Fruit fly (Drosophila melanogaster): ENCODE data around the gene CG1824.

The CG1824 gene

dm6 chrX:12579506-12579999 lies 15.9 kb downstream of the CG1824 start:
- peak; percentile 76 for TF ChIP-seq CG17801 (GFP tag; optimal IDR thresholded peaks at IDR 0.05; ENCODE audit: partially characterized antibody)

- no peak for TF ChIP-seq CG17801 (GFP tag; optimal IDR thresholded peaks at IDR 0.05; ENCODE audit: partially characterized antibody)
Observed at dm6 chrX:12578701-12579372, 16.6 kb downstream of the CG1824 start.

dm6 chrX:12578328-12578700 lies 17.1 kb downstream of the CG1824 start:
- no peak for TF ChIP-seq CG17801 (GFP tag; optimal IDR thresholded peaks at IDR 0.05; ENCODE audit: partially characterized antibody)

dm6 chrX:12577722-12578121 lies 17.7 kb downstream of the CG1824 start:
- TF ChIP-seq CG17801 (GFP tag; optimal IDR thresholded peaks at IDR 0.05; ENCODE audit: partially characterized antibody), result no peak

- TF ChIP-seq CG17801 (GFP tag; optimal IDR thresholded peaks at IDR 0.05; ENCODE audit: partially characterized antibody), result no peak
Observed at dm6 chrX:12575827-12576408, 19.5 kb downstream of the CG1824 start.

- TF ChIP-seq CG17801 (GFP tag; optimal IDR thresholded peaks at IDR 0.05; ENCODE audit: partially characterized antibody), result no peak
Observed at dm6 chrX:12575292-12575826, 20.1 kb downstream of the CG1824 start.

- TF ChIP-seq CG17801 (GFP tag; optimal IDR thresholded peaks at IDR 0.05; ENCODE audit: partially characterized antibody), result peak; percentile 79
Observed at dm6 chrX:12574666-12575202, 20.7 kb downstream of the CG1824 start.

dm6 chrX:12568292-12568923 lies 27.0 kb downstream of the CG1824 start, which contains the start of gene hwt:
Gene hwt (minus strand): TSS chrX:12568452.
- TF ChIP-seq CG17801 (GFP tag; optimal IDR thresholded peaks at IDR 0.05; ENCODE audit: partially characterized antibody), result no peak

- no peak for TF ChIP-seq CG17801 (GFP tag; optimal IDR thresholded peaks at IDR 0.05; ENCODE audit: partially characterized antibody)
Observed at dm6 chrX:12567663-12568062, 27.8 kb downstream of the CG1824 start.

dm6 chrX:12552824-12553223 lies 42.6 kb downstream of the CG1824 start, which contains the start of gene Cpr11B:
Gene Cpr11B (plus strand): TSS chrX:12553124.
- no peak for TF ChIP-seq CG17801 (GFP tag; optimal IDR thresholded peaks at IDR 0.05; ENCODE audit: partially characterized antibody)

- no peak for TF ChIP-seq CG17801 (GFP tag; optimal IDR thresholded peaks at IDR 0.05; ENCODE audit: partially characterized antibody)
Observed at dm6 chrX:12547657-12548056, 47.8 kb downstream of the CG1824 start.

dm6 chrX:12546857-12547606 lies 48.4 kb downstream of the CG1824 start:
- TF ChIP-seq CG17801 (GFP tag; optimal IDR thresholded peaks at IDR 0.05; ENCODE audit: partially characterized antibody), result no peak

- TF ChIP-seq CG17801 (GFP tag; optimal IDR thresholded peaks at IDR 0.05; ENCODE audit: partially characterized antibody), result no peak
Observed at dm6 chrX:12546119-12546518, 49.3 kb downstream of the CG1824 start.

All from ovary, adult (tissue).